Fruit fly (Drosophila melanogaster) whole organism, embryonic: ENCODE data around the gene CG5758.
A peak's percentile ranks its signal among the peaks of the same experiment; 100 is the strongest.

Source experiments
- Adf1 ChIP-seq: fragments of 200-800 bp; sonication (Bioruptor generic); IDR thresholded peaks from 2 replicates; pipeline ENCODE4 v1.3.6; 2022; ENCODE audit warnings: missing biosample characterization, missing genetic modification characterization
- Awh ChIP-seq: fragments of 200-800 bp; sonication (Bioruptor generic); IDR thresholded peaks from 2 replicates; pipeline ENCODE4, ENCODE4 v1.3.6; 2022; ENCODE audit warnings: missing biosample characterization, missing genetic modification characterization
- CG10565 ChIP-seq: fragments of 200-800 bp; sonication (Bioruptor generic); optimal IDR thresholded peaks from 3 replicates; lab custom pipeline; 2016; ENCODE audit warnings: missing biosample characterization, mild to moderate bottlenecking, missing genetic modification characterization
- CG10959 ChIP-seq: fragments of 200-800 bp; sonication (Bioruptor generic); IDR thresholded peaks from 2 replicates; pipeline ENCODE4 v1.3.6; 2022; ENCODE audit warnings: missing biosample characterization, missing genetic modification characterization
- CG11247 ChIP-seq: fragments of 200-800 bp; sonication (Bioruptor generic); IDR thresholded peaks from 2 replicates; pipeline ENCODE4 v1.3.6; 2022; ENCODE audit warnings: missing biosample characterization, missing genetic modification characterization
- CG11456 ChIP-seq: fragments of 200-800 bp; sonication (Bioruptor generic); IDR thresholded peaks from 3 replicates; pipeline ENCODE4 v1.3.6; 2022; ENCODE audit warnings: missing biosample characterization, missing genetic modification characterization
- CG11504 ChIP-seq: fragments of 200-800 bp; sonication (Bioruptor generic); optimal IDR thresholded peaks from 3 replicates; lab custom pipeline; 2019; ENCODE audit warnings: missing biosample characterization, mild to moderate bottlenecking, missing genetic modification characterization, moderate library complexity
- CG14965 ChIP-seq: fragments of 200-800 bp; sonication (Bioruptor generic); optimal IDR thresholded peaks from 2 replicates; lab custom pipeline; 2016; ENCODE audit warnings: missing biosample characterization, missing genetic modification characterization, borderline replicate concordance
- CG15011 ChIP-seq: fragments of 200-800 bp; sonication (Bioruptor generic); optimal IDR thresholded peaks from 3 replicates; lab custom pipeline; 2018; ENCODE audit warnings: missing biosample characterization, mild to moderate bottlenecking, missing genetic modification characterization
- CG16813 ChIP-seq: fragments of 200-800 bp; sonication (Bioruptor generic); IDR thresholded peaks from 3 replicates; pipeline ENCODE4 v1.3.6; 2022; ENCODE audit warnings: missing biosample characterization, missing genetic modification characterization; ENCODE audit not compliant: partially characterized antibody
- CG2116 ChIP-seq: fragments of 200-800 bp; sonication (Bioruptor generic); optimal IDR thresholded peaks from 3 replicates; lab custom pipeline; 2018; ENCODE audit warnings: missing biosample characterization, mild to moderate bottlenecking, missing genetic modification characterization
- CG3838 ChIP-seq: fragments of 200-800 bp; sonication (Bioruptor generic); optimal IDR thresholded peaks from 3 replicates; lab custom pipeline; 2016; ENCODE audit warnings: missing biosample characterization, missing genetic modification characterization
- CG5245 ChIP-seq: fragments of 200-800 bp; sonication (Bioruptor generic); optimal IDR thresholded peaks from 3 replicates; lab custom pipeline; 2016; ENCODE audit warnings: missing biosample characterization, missing genetic modification characterization
- CG7357 ChIP-seq: fragments of 200-800 bp; sonication (Bioruptor generic); IDR thresholded peaks from 3 replicates; pipeline ENCODE4 v1.3.6; 2022; ENCODE audit warnings: missing biosample characterization, missing genetic modification characterization
- CG8359 ChIP-seq: fragments of 200-800 bp; sonication (Bioruptor generic); optimal IDR thresholded peaks from 2 replicates; lab custom pipeline; 2017; ENCODE audit warnings: missing biosample characterization, mild to moderate bottlenecking, missing genetic modification characterization, borderline replicate concordance
- CG9727 ChIP-seq: fragments of 200-800 bp; sonication (Bioruptor generic); optimal IDR thresholded peaks from 3 replicates; lab custom pipeline; 2017; ENCODE audit warnings: missing biosample characterization, mild to moderate bottlenecking, missing genetic modification characterization
- CrebB ChIP-seq: fragments of 200-800 bp; sonication (Bioruptor generic); optimal IDR thresholded peaks from 3 replicates; lab custom pipeline; 2018; ENCODE audit warnings: missing biosample characterization, mild to moderate bottlenecking, missing genetic modification characterization
- Dip3 ChIP-seq: fragments of 200-800 bp; sonication (Bioruptor generic); optimal IDR thresholded peaks from 3 replicates; lab custom pipeline; 2016; ENCODE audit warnings: missing biosample characterization, missing genetic modification characterization
- Eip74EF ChIP-seq, 2 experiments: fragments of 200-800 bp in 1 of 2; fragments of >200 bp in 1 of 2; sonication (Bioruptor generic) in 1 of 2; optimal IDR thresholded peaks; 2 replicates each; lab custom pipeline; 2017 to 2019; ENCODE audit warnings: missing biosample characterization in 2 of 2, missing genetic modification characterization in 2 of 2, mild to moderate bottlenecking in 1 of 2, moderate library complexity in 1 of 2
- HLH4C ChIP-seq: fragments of 200-800 bp; sonication (Bioruptor generic); IDR thresholded peaks from 3 replicates; pipeline ENCODE4 v1.3.6; 2022; ENCODE audit warnings: missing biosample characterization, missing genetic modification characterization; ENCODE audit not compliant: partially characterized antibody
- Hey ChIP-seq: fragments of 200-800 bp; sonication (Bioruptor generic); optimal IDR thresholded peaks from 3 replicates; lab custom pipeline; 2018; ENCODE audit warnings: missing biosample characterization, mild to moderate bottlenecking, missing genetic modification characterization
- Hsf ChIP-seq: fragments of 200-800 bp; sonication (Bioruptor generic); optimal IDR thresholded peaks from 3 replicates; lab custom pipeline; 2016; ENCODE audit warnings: missing biosample characterization, missing genetic modification characterization
- Max ChIP-seq: fragments of 200-800 bp; sonication (Bioruptor generic); optimal IDR thresholded peaks from 2 replicates; lab custom pipeline; 2016; ENCODE audit warnings: missing biosample characterization, mild to moderate bottlenecking, missing genetic modification characterization
- Mes4 ChIP-seq: fragments of 200-800 bp; sonication (Bioruptor generic); optimal IDR thresholded peaks from 2 replicates; lab custom pipeline; 2016; ENCODE audit warnings: missing biosample characterization, missing genetic modification characterization
- NfI ChIP-seq: fragments of 200-800 bp; sonication (Bioruptor generic); optimal IDR thresholded peaks from 3 replicates; lab custom pipeline; 2018; ENCODE audit warnings: missing biosample characterization, mild to moderate bottlenecking, missing genetic modification characterization, moderate library complexity
- Oli ChIP-seq: fragments of 200-800 bp; sonication (Bioruptor generic); optimal IDR thresholded peaks from 2 replicates; lab custom pipeline; 2018; ENCODE audit warnings: missing biosample characterization, mild to moderate bottlenecking, missing genetic modification characterization, moderate library complexity
- Rfx ChIP-seq: fragments of 200-800 bp; sonication (Bioruptor generic); IDR thresholded peaks from 2 replicates; pipeline ENCODE4 v1.3.6; 2022; ENCODE audit warnings: missing biosample characterization, missing genetic modification characterization
- Sry-β ChIP-seq: fragments of 200-800 bp; sonication (Bioruptor generic); optimal IDR thresholded peaks from 2 replicates; lab custom pipeline; 2018; ENCODE audit warnings: missing biosample characterization, mild to moderate bottlenecking, missing genetic modification characterization, moderate library complexity
- ab ChIP-seq: fragments of 200-800 bp; sonication (Bioruptor generic); optimal IDR thresholded peaks from 2 replicates; lab custom pipeline; 2016; ENCODE audit warnings: missing biosample characterization, missing genetic modification characterization
- az2 ChIP-seq: fragments of 200-800 bp; sonication (Bioruptor generic); optimal IDR thresholded peaks from 3 replicates; lab custom pipeline; 2016; ENCODE audit warnings: missing biosample characterization, missing genetic modification characterization
- bigmax ChIP-seq: fragments of 200-800 bp; sonication (Bioruptor generic); optimal IDR thresholded peaks from 2 replicates; lab custom pipeline; 2018; ENCODE audit warnings: missing biosample characterization, mild to moderate bottlenecking, missing genetic modification characterization
- cas ChIP-seq: fragments of 200-800 bp; sonication (Bioruptor generic); IDR thresholded peaks from 2 replicates; pipeline ENCODE4 v1.3.6; 2022; ENCODE audit warnings: missing biosample characterization, missing genetic modification characterization
- cato ChIP-seq: fragments of 200-800 bp; sonication (Bioruptor generic); optimal IDR thresholded peaks from 2 replicates; lab custom pipeline; 2016; ENCODE audit warnings: missing biosample characterization, missing genetic modification characterization, borderline replicate concordance
- caup ChIP-seq: fragments of 200-800 bp; sonication (Bioruptor generic); optimal IDR thresholded peaks from 3 replicates; lab custom pipeline; 2017; ENCODE audit warnings: missing biosample characterization, mild to moderate bottlenecking, missing genetic modification characterization, moderate library complexity; ENCODE audit not compliant: severe bottlenecking
- corto ChIP-seq: fragments of 200-800 bp; sonication (Bioruptor generic); optimal IDR thresholded peaks from 2 replicates; lab custom pipeline; 2016; ENCODE audit warnings: missing biosample characterization, mild to moderate bottlenecking, missing genetic modification characterization, moderate library complexity
- croc ChIP-seq: fragments of 200-800 bp; sonication (Bioruptor generic); conservative IDR thresholded peaks from 3 replicates; pipeline ENCODE4 v1.3.6; 2022; ENCODE audit warnings: missing biosample characterization, missing genetic modification characterization
- dimm ChIP-seq: fragments of 200-800 bp; sonication (Bioruptor generic); IDR thresholded peaks from 2 replicates; pipeline ENCODE4 v1.3.6; 2022; ENCODE audit warnings: missing biosample characterization, missing genetic modification characterization
- dmrt11E ChIP-seq: fragments of 200-800 bp; sonication (Bioruptor generic); optimal IDR thresholded peaks from 3 replicates; lab custom pipeline; 2018; ENCODE audit warnings: missing biosample characterization, mild to moderate bottlenecking, missing genetic modification characterization, moderate library complexity
- dpn ChIP-seq, 2 experiments: fragments of 200-800 bp; sonication (Bioruptor generic); optimal IDR thresholded peaks; 3 replicates each; lab custom pipeline; 2016; ENCODE audit warnings: missing biosample characterization in 2 of 2, missing genetic modification characterization in 2 of 2
- en ChIP-seq: fragments of 200-800 bp; sonication (Bioruptor generic); optimal IDR thresholded peaks from 2 replicates; lab custom pipeline; 2016; ENCODE audit warnings: missing biosample characterization, missing genetic modification characterization
- fd102C ChIP-seq: fragments of 200-800 bp; sonication (Bioruptor generic); optimal IDR thresholded peaks from 2 replicates; lab custom pipeline; 2018; ENCODE audit warnings: missing biosample characterization, mild to moderate bottlenecking, missing genetic modification characterization, moderate library complexity
- grn ChIP-seq: fragments of 200-800 bp; sonication (Bioruptor generic); optimal IDR thresholded peaks from 3 replicates; lab custom pipeline; 2017; ENCODE audit warnings: missing biosample characterization, missing genetic modification characterization
- ind ChIP-seq: fragments of 200-800 bp; sonication (Bioruptor generic); optimal IDR thresholded peaks from 3 replicates; lab custom pipeline; 2016; ENCODE audit warnings: missing biosample characterization, missing genetic modification characterization
- lbe ChIP-seq: fragments of 200-800 bp; sonication (Bioruptor generic); optimal IDR thresholded peaks from 2 replicates; lab custom pipeline; 2016; ENCODE audit warnings: missing biosample characterization, mild to moderate bottlenecking, missing genetic modification characterization
- scrt ChIP-seq: fragments of 200-800 bp; sonication (Bioruptor generic); optimal IDR thresholded peaks from 2 replicates; lab custom pipeline; 2018; ENCODE audit warnings: missing biosample characterization, mild to moderate bottlenecking, missing genetic modification characterization, moderate library complexity
- seq ChIP-seq: fragments of 200-800 bp; sonication (Bioruptor generic); IDR thresholded peaks from 2 replicates; pipeline ENCODE4 v1.3.6; 2022; ENCODE audit warnings: missing biosample characterization, missing genetic modification characterization
- ssp ChIP-seq: fragments of 200-800 bp; sonication (Bioruptor generic); IDR thresholded peaks from 2 replicates; pipeline ENCODE4 v1.3.6; 2022; ENCODE audit warnings: missing biosample characterization, missing genetic modification characterization
- vfl ChIP-seq: fragments of 200-800 bp; sonication (Bioruptor generic); optimal IDR thresholded peaks from 2 replicates; lab custom pipeline; 2016; ENCODE audit warnings: missing biosample characterization, missing genetic modification characterization
- zen2 ChIP-seq: fragments of 200-800 bp; sonication (Bioruptor generic); IDR thresholded peaks from 3 replicates; pipeline ENCODE4 v1.3.6; 2022; ENCODE audit warnings: missing biosample characterization, missing genetic modification characterization; ENCODE audit not compliant: partially characterized antibody

CG5758 gene

dm6 chr2L:18137591-18138247 is 17.9 kb downstream of the CG5758 start, which contains the start of gene kel (continued):
- TF ChIP-seq Max (GFP tag; lab: Kevin White, UChicago) (peak; percentile 26), seq (GFP tag; lab: Robert Waterston, UW) (peak; percentile 52), CrebB (peak; percentile 76), Adf1 (GFP tag; lab: Robert Waterston, UW) (no peak; the same call in 1 of the 2 replicates), CG7357 (GFP tag; lab: Robert Waterston, UW) (peak; percentile 99), NfI (peak; percentile 40), bigmax (peak; percentile 35), ind (GFP tag; lab: Kevin White, UChicago) (peak; percentile 19), Hsf (GFP tag; lab: Kevin White, UChicago) (peak; percentile 47), CG15011 (GFP tag; lab: Kevin White, UChicago) (no peak), dpn (GFP tag; optimal IDR thresholded peaks at IDR 0.05; lab: Kevin White, UChicago) (peak; percentile 36 to 53), corto (GFP tag; lab: Kevin White, UChicago) (no peak), dmrt11E (tag; lab: Kevin White, UChicago) (peak; percentile 26), az2 (GFP tag; lab: Kevin White, UChicago) (no peak), CG14965 (GFP tag; lab: Kevin White, UChicago) (no peak), Mes4 (GFP tag; lab: Kevin White, UChicago) (peak; percentile 5), CG10959 (GFP tag; lab: Robert Waterston, UW) (no peak), Oli (tag; lab: Kevin White, UChicago) (no peak), Rfx (peak; percentile 61), en (no peak), cato (GFP tag; lab: Kevin White, UChicago) (no peak), Hey (tag; lab: Kevin White, UChicago) (no peak), croc (GFP tag; lab: Robert Waterston, UW) (no peak), ssp (peak; percentile 91), CG9727 (GFP tag; lab: Kevin White, UChicago) (peak; percentile 61), CG11247 (GFP tag; lab: Robert Waterston, UW) (no peak; the same call in 1 of the 2 replicates), Awh (0 out of 2 replicates have a peak, but pooled peaks have one; percentile 11), caup (GFP tag; lab: Kevin White, UChicago) (peak; percentile 72), CG10565 (no peak), CG8359 (GFP tag; lab: Kevin White, UChicago) (no peak), scrt (GFP tag; lab: Kevin White, UChicago) (peak; percentile 50), ab (no peak), Eip74EF (GFP tag; optimal IDR thresholded peaks at IDR 0.05; lab: Kevin White, UChicago) (peak in 1 of 2 experiments; percentile 56), HLH4C (GFP tag; lab: Robert Waterston, UW) (peak; percentile 78), CG2116 (peak; percentile 58), Dip3 (GFP tag; lab: Kevin White, UChicago) (no peak), grn (GFP tag; lab: Kevin White, UChicago) (no peak), CG5245 (no peak), CG11456 (GFP tag; lab: Robert Waterston, UW) (peak; percentile 65; the same call in 2 of the 3 replicates), CG16813 (peak; percentile 61; the same call in 2 of the 3 replicates), zen2 (peak; percentile 49; the same call in 2 of the 3 replicates), CG3838 (GFP tag; lab: Kevin White, UChicago) (no peak), CG11504 (tag; lab: Kevin White, UChicago) (peak; percentile 70), dimm (GFP tag; lab: Robert Waterston, UW) (no peak), cas (GFP tag; lab: Robert Waterston, UW) (no peak), fd102C (GFP tag; lab: Kevin White, UChicago) (no peak), vfl (peak; percentile 6), lbe (peak; percentile 15), Sry-β (no peak)
